Worm (Caenorhabditis elegans): ENCODE results near the gene K08F9.1.

K08F9.1 gene

ce11 chrV:15186259-15186927 is 43.2 kb upstream of the K08F9.1 start, which contains the start of gene Y75B12B.3 (continued):
- TF ChIP-seq hmg-20 (GFP tag; IDR thresholded peaks at IDR 0.05) (no peak), nhr-90 (tag; optimal IDR thresholded peaks at IDR 0.05) (no peak), snpc-3.4 (tag; optimal IDR thresholded peaks at IDR 0.05) (peak; percentile 24), F57C9.4 (tag; optimal IDR thresholded peaks at IDR 0.05) (no peak), F37B4.10 (GFP tag; IDR thresholded peaks at IDR 0.05) (no peak), dpl-1 (GFP tag; optimal IDR thresholded peaks at IDR 0.05) (no peak), pbrm-1 (GFP tag; IDR thresholded peaks at IDR 0.05) (0 out of 2 replicates have a peak, but pooled peaks have one; percentile 52), unc-130 (GFP tag; optimal IDR thresholded peaks at IDR 0.05) (no peak), lsl-1 (GFP tag; optimal IDR thresholded peaks at IDR 0.05) (peak; percentile 47), hmg-1.2 (GFP tag; IDR thresholded peaks at IDR 0.05) (0 out of 2 replicates have a peak, but pooled peaks have one; percentile 10), ceh-27 (GFP tag; optimal IDR thresholded peaks at IDR 0.05) (no peak), K11D2.4 (GFP tag; IDR thresholded peaks at IDR 0.05) (no peak), athp-1 (tag; optimal IDR thresholded peaks at IDR 0.05) (peak; percentile 46), zim-3 (tag; optimal IDR thresholded peaks at IDR 0.05) (no peak), cebp-1 (GFP tag; IDR thresholded peaks at IDR 0.05) (no peak), cebp-1 (tag; optimal IDR thresholded peaks at IDR 0.05) (peak; percentile 29), ztf-6 (GFP tag; IDR thresholded peaks at IDR 0.05) (no peak), nfya-1 (tag; optimal IDR thresholded peaks at IDR 0.05; ENCODE audit: borderline replicate concordance, insufficient read depth) (no peak), gei-17 (GFP tag; optimal IDR thresholded peaks at IDR 0.05) (no peak), F22D6.2 (tag; optimal IDR thresholded peaks at IDR 0.05) (no peak), Y53F4B.3 (GFP tag; IDR thresholded peaks at IDR 0.05) (no peak), Y67H2A.10 (GFP tag; conservative IDR thresholded peaks at IDR 0.05) (no peak), aptf-2 (GFP tag; conservative IDR thresholded peaks at IDR 0.05) (no peak), T26A5.8 (tag; optimal IDR thresholded peaks at IDR 0.05) (peak; percentile 24), hlh-12 (tag; optimal IDR thresholded peaks at IDR 0.05) (no peak), T07F8.4 (tag; optimal IDR thresholded peaks at IDR 0.05) (no peak), hlh-26 (GFP tag; conservative IDR thresholded peaks at IDR 0.05) (no peak), fkh-3 (tag; optimal IDR thresholded peaks at IDR 0.05) (no peak), ceh-58 (GFP tag; IDR thresholded peaks at IDR 0.05) (no peak), aptf-3 (GFP tag; IDR thresholded peaks at IDR 0.05) (no peak), attf-5 (GFP tag; optimal IDR thresholded peaks at IDR 0.05) (peak; percentile 48), pha-4 (tag; optimal IDR thresholded peaks at IDR 0.05) (no peak), egrh-3 (GFP tag; IDR thresholded peaks at IDR 0.05) (peak; percentile 18; the same call in 1 of the 2 replicates), F52B5.7 (tag; optimal IDR thresholded peaks at IDR 0.05) (no peak), ztf-22 (GFP tag; optimal IDR thresholded peaks at IDR 0.05) (no peak), lin-40 (tag; optimal IDR thresholded peaks at IDR 0.05) (no peak), nhr-80 (tag; optimal IDR thresholded peaks at IDR 0.05) (no peak), ztf-18 (tag; optimal IDR thresholded peaks at IDR 0.05) (peak; percentile 54), mes-4 (tag; optimal IDR thresholded peaks at IDR 0.05) (no peak), mxl-1 (tag; optimal IDR thresholded peaks at IDR 0.05) (no peak), ekl-4 (GFP tag; IDR thresholded peaks at IDR 0.05) (peak; percentile 76; the same call in 1 of the 2 replicates), madf-6 (GFP tag; IDR thresholded peaks at IDR 0.05) (peak; percentile 73), nhr-120 (GFP tag; IDR thresholded peaks at IDR 0.05) (no peak), ZK185.1 (tag; optimal IDR thresholded peaks at IDR 0.05; ENCODE audit: poor library complexity, severe bottlenecking) (no peak), B0035.1 (tag; optimal IDR thresholded peaks at IDR 0.05) (no peak), tbp1 (GFP tag; optimal IDR thresholded peaks at IDR 0.05) (peak; percentile 42), rpc-1 (optimal IDR thresholded peaks at IDR 0.05) (no peak), rpc-1 (tag; optimal IDR thresholded peaks at IDR 0.05) (no peak), ztf-26 (tag; optimal IDR thresholded peaks at IDR 0.05) (no peak), B0336.3 (GFP tag; IDR thresholded peaks at IDR 0.05) (peak; percentile 81)
